Worm (Caenorhabditis elegans) whole organism, L4 larva: ENCODE results near the gene F55G7.4.
A peak's percentile ranks its signal among the peaks of the same experiment; 100 is the strongest.

Experiments used
- F26F4.8 ChIP-seq: fragments of 200-800 bp; sonication (Bioruptor generic); conservative IDR thresholded peaks from 2 replicates; pipeline ENCODE4 v1.3.6; 2022; ENCODE audit warnings: missing genetic modification characterization, missing compliant biosample characterization
- F49E8.2 ChIP-seq: sonication (generic microtip); optimal IDR thresholded peaks from 2 replicates; lab custom pipeline; 2016; ENCODE audit warnings: missing compliant biosample characterization, mild to moderate bottlenecking, missing genetic modification characterization, borderline replicate concordance
- T20F7.1 ChIP-seq: fragments of 200-800 bp; sonication (Bioruptor generic); optimal IDR thresholded peaks from 2 replicates; lab custom pipeline; 2018; ENCODE audit warnings: mild to moderate bottlenecking, missing genetic modification characterization, missing compliant biosample characterization
- T26A8.4 ChIP-seq: fragments of 200-800 bp; sonication (Bioruptor generic); IDR thresholded peaks from 2 replicates; pipeline ENCODE4 v1.3.6; 2022; ENCODE audit warnings: missing genetic modification characterization, missing compliant biosample characterization
- Y48G9A.11 ChIP-seq: fragments of 200-800 bp; sonication (Bioruptor generic); IDR thresholded peaks from 2 replicates; pipeline ENCODE4 v1.3.6; 2022; ENCODE audit warnings: missing genetic modification reagents, missing genetic modification characterization, missing compliant biosample characterization
- aha-1 ChIP-seq: fragments of 150-350 bp; peaks from one replicate; lab custom pipeline; 2014; ENCODE audit warnings: missing biosample characterization, missing genetic modification characterization
- ama-1 ChIP-seq: fragments of 150-350 bp; optimal IDR thresholded peaks from 2 replicates; lab custom pipeline; 2014; ENCODE audit warnings: inconsistent platforms, mixed read lengths
- attf-4 ChIP-seq: sonication (generic microtip); optimal IDR thresholded peaks from 3 replicates; lab custom pipeline; 2017; ENCODE audit warnings: missing biosample characterization, missing genetic modification characterization
- ceh-20 ChIP-seq: fragments of 200-800 bp; sonication (Bioruptor generic); IDR thresholded peaks from 2 replicates; pipeline ENCODE4 v1.3.6; 2022; ENCODE audit warnings: missing genetic modification reagents, missing genetic modification characterization, missing compliant biosample characterization
- ceh-44 ChIP-seq: fragments of 200-800 bp; sonication (Bioruptor generic); IDR thresholded peaks from 2 replicates; pipeline ENCODE4 v1.3.6; 2022; ENCODE audit warnings: missing genetic modification reagents, missing genetic modification characterization, missing compliant biosample characterization
- cey-2 ChIP-seq: sonication (generic microtip); optimal IDR thresholded peaks from 3 replicates; lab custom pipeline; 2017; ENCODE audit warnings: missing genetic modification characterization, mild to moderate bottlenecking, missing compliant biosample characterization, antibody characterized with exemption, borderline replicate concordance; ENCODE audit not compliant: insufficient read depth
- daf-16 ChIP-seq, 3 experiments: sonication (generic microtip); optimal IDR thresholded peaks; 2 replicates each; lab custom pipeline; 2016 to 2017; ENCODE audit warnings: missing genetic modification characterization in 3 of 3, missing genetic modification reagents in 3 of 3, mild to moderate bottlenecking in 2 of 3, missing compliant biosample characterization in 2 of 3, missing biosample characterization in 1 of 3, moderate library complexity in 1 of 3
- dmd-6 ChIP-seq: fragments of 200-800 bp; sonication (Bioruptor generic); IDR thresholded peaks from 2 replicates; pipeline ENCODE4 v1.3.6; 2022; ENCODE audit warnings: missing genetic modification reagents, missing genetic modification characterization, missing compliant biosample characterization
- duxl-1 ChIP-seq: sonication (generic microtip); optimal IDR thresholded peaks from 2 replicates; lab custom pipeline; 2016; ENCODE audit warnings: mild to moderate bottlenecking, missing genetic modification characterization, moderate library complexity, missing compliant biosample characterization; ENCODE audit not compliant: poor library complexity
- dve-1 ChIP-seq: sonication (generic microtip); optimal IDR thresholded peaks from 2 replicates; lab custom pipeline; 2017; ENCODE audit warnings: antibody characterized with exemption, mild to moderate bottlenecking, missing genetic modification characterization, missing compliant biosample characterization; ENCODE audit not compliant: insufficient read depth
- hif-1 ChIP-seq, 2 experiments: sonication (generic microtip); optimal IDR thresholded peaks; 2 replicates each; lab custom pipeline; 2016 to 2017; ENCODE audit warnings: missing compliant biosample characterization in 2 of 2, missing genetic modification characterization in 2 of 2, missing genetic modification reagents in 2 of 2, missing genotype in 2 of 2, mild to moderate bottlenecking in 1 of 2
- hlh-11 ChIP-seq: fragments of 200-800 bp; sonication (Bioruptor generic); optimal IDR thresholded peaks from 2 replicates; lab custom pipeline; 2018; ENCODE audit warnings: mild to moderate bottlenecking, missing genetic modification characterization, missing compliant biosample characterization
- hlh-30 ChIP-seq: sonication (generic microtip); optimal IDR thresholded peaks from 2 replicates; lab custom pipeline; 2017; ENCODE audit warnings: antibody characterized with exemption, mild to moderate bottlenecking, missing genetic modification characterization, missing compliant biosample characterization; ENCODE audit not compliant: insufficient read depth
- lin-1 ChIP-seq: fragments of 200-800 bp; sonication (Bioruptor generic); IDR thresholded peaks from 2 replicates; pipeline ENCODE4 v1.3.6; 2022; ENCODE audit warnings: missing genetic modification reagents, missing genetic modification characterization, missing compliant biosample characterization
- lin-38 ChIP-seq: fragments of 200-800 bp; sonication (Bioruptor generic); IDR thresholded peaks from 2 replicates; pipeline ENCODE4 v1.3.6; 2022; ENCODE audit warnings: missing genetic modification reagents, missing genetic modification characterization, missing compliant biosample characterization
- lsy-2 ChIP-seq, 2 experiments: fragments of 150-350 bp in 1 of 2; sonication (generic microtip) in 1 of 2; optimal IDR thresholded peaks; 2 replicates each; lab custom pipeline; 2014 to 2017; ENCODE audit warnings: missing biosample characterization in 2 of 2, missing genetic modification characterization in 2 of 2
- mep-1 ChIP-seq: fragments of 150-350 bp; sonication (generic microtip); optimal IDR thresholded peaks from 3 replicates; lab custom pipeline; 2014; ENCODE audit warnings: missing biosample characterization, missing genetic modification characterization
- nhr-102 ChIP-seq: sonication (generic microtip); optimal IDR thresholded peaks from 2 replicates; lab custom pipeline; 2016; ENCODE audit warnings: mild to moderate bottlenecking, missing genetic modification characterization, moderate library complexity, missing compliant biosample characterization
- nhr-25 ChIP-seq: sonication (generic microtip); optimal IDR thresholded peaks from 2 replicates; lab custom pipeline; 2017; ENCODE audit warnings: missing genetic modification characterization, mild to moderate bottlenecking, missing compliant biosample characterization, antibody characterized with exemption, moderate library complexity, borderline replicate concordance; ENCODE audit not compliant: insufficient read depth
- nhr-28 ChIP-seq: fragments of 150-350 bp; optimal IDR thresholded peaks from 2 replicates; lab custom pipeline; 2014; ENCODE audit warnings: missing biosample characterization, missing genetic modification characterization
- nhr-42 ChIP-seq: fragments of 200-800 bp; sonication (Bioruptor generic); IDR thresholded peaks from 2 replicates; pipeline ENCODE4 v1.3.6; 2022; ENCODE audit warnings: missing genetic modification characterization, missing compliant biosample characterization
- nhr-48 ChIP-seq: sonication (generic microtip); optimal IDR thresholded peaks from 2 replicates; lab custom pipeline; 2016; ENCODE audit warnings: mild to moderate bottlenecking, missing genetic modification characterization, missing compliant biosample characterization
- php-3 ChIP-seq: fragments of 200-800 bp; sonication (Bioruptor generic); IDR thresholded peaks from 2 replicates; pipeline ENCODE4 v1.3.6; 2022; ENCODE audit warnings: missing genetic modification reagents, missing genetic modification characterization, missing compliant biosample characterization
- pqm-1 ChIP-seq: sonication (generic microtip); optimal IDR thresholded peaks from 2 replicates; lab custom pipeline; 2017; ENCODE audit warnings: missing biosample characterization, missing genetic modification characterization
- saeg-2 ChIP-seq: fragments of 200-800 bp; sonication (Bioruptor generic); IDR thresholded peaks from 2 replicates; pipeline ENCODE4 v1.3.6; 2022; ENCODE audit warnings: missing genetic modification reagents, missing genetic modification characterization, missing compliant biosample characterization
- sdz-12 ChIP-seq: fragments of 200-800 bp; sonication (Bioruptor generic); optimal IDR thresholded peaks from 2 replicates; lab custom pipeline; 2018; ENCODE audit warnings: mild to moderate bottlenecking, missing genetic modification characterization, missing compliant biosample characterization
- tra-1 ChIP-seq: fragments of 200-800 bp; sonication (Bioruptor generic); IDR thresholded peaks from 2 replicates; pipeline ENCODE4 v1.3.6; 2022; ENCODE audit warnings: missing genetic modification reagents, missing genetic modification characterization, missing compliant biosample characterization
- unc-62 ChIP-seq, 3 experiments: fragments of 150-350 bp in 1 of 3; sonication (generic microtip); optimal IDR thresholded peaks in 2 of 3; peaks in 1 of 3; 1 replicate in 1 of 3; 2 replicates in 2 of 3; lab custom pipeline; 2014 to 2017; ENCODE audit warnings: missing biosample characterization in 3 of 3, missing genetic modification characterization in 3 of 3, missing genetic modification reagents in 3 of 3, missing genotype in 1 of 3
- zfp-3 ChIP-seq: fragments of 200-800 bp; sonication (Bioruptor generic); conservative IDR thresholded peaks from 2 replicates; pipeline ENCODE4 v1.3.6; 2022; ENCODE audit warnings: missing genetic modification reagents, missing genetic modification characterization, missing compliant biosample characterization

Gene F55G7.4

ce11 chrX:11967034-11967433, 39.3 kb downstream of the F55G7.4 start:
- TF ChIP-seq aha-1: peak; percentile 96
- TF ChIP-seq ama-1: peak; percentile 57
- TF ChIP-seq Y48G9A.11: no peak

DNA sequence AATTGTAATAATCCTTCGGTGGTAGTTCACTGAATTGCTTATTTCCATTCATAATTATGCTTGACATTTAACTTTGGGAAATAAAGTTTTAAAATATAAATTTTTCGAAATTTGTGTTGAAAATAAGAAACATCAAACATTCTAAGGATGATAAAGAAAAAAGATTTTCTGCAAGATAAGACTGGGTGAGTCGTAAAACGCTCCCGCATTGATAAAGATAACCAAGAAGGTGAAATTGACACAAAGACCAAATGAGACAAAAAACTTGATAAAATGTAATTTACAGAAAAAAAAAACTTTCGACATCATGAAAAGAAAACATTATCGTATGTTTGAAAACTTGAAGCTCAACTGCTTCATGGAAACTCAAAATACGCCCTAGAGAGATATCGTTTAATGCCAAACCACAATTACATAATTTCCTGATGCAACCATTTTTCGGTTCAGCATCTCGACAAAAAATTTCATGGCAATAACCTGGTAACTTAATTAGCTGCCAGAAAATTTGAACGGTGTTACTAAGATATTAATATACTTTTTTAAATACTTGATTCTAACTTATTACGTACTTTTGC, 40.4 kb downstream of the F55G7.4 start:
- TF ChIP-seq F49E8.2 (tag; lab: Kevin White, UChicago): no peak
- peak; percentile 61 for TF ChIP-seq tra-1 (GFP tag; lab: Robert Waterston, UW)
- TF ChIP-seq unc-62 (GFP tag; optimal IDR thresholded peaks at IDR 0.05 in 1 of 2; lab: Kevin White, UChicago): peak in 1 of 2 experiments; percentile 70
- TF ChIP-seq unc-62 (tag; optimal IDR thresholded peaks at IDR 0.05; lab: Kevin White, UChicago): no peak
- TF ChIP-seq php-3 (GFP tag; lab: Robert Waterston, UW): peak; percentile 83
- 0 out of 2 replicates have a peak, but pooled peaks have one; percentile 19 for TF ChIP-seq saeg-2 (GFP tag; lab: Robert Waterston, UW)
- 0 out of 2 replicates have a peak, but pooled peaks have one; percentile 29 for TF ChIP-seq lin-38
- TF ChIP-seq ama-1: peak; percentile 15
- no peak for TF ChIP-seq sdz-12
- no peak for TF ChIP-seq cey-2 (tag; lab: Kevin White, UChicago)
- TF ChIP-seq mep-1 (tag; lab: Kevin White, UChicago): peak; percentile 21
- TF ChIP-seq lin-1 (GFP tag; lab: Robert Waterston, UW): peak; percentile 16
- TF ChIP-seq attf-4 (tag; lab: Kevin White, UChicago): no peak
- peak in 1 of 2 experiments; percentile 65 for TF ChIP-seq hif-1 (tag; optimal IDR thresholded peaks at IDR 0.05; lab: Kevin White, UChicago)
- peak; percentile 81 for TF ChIP-seq dve-1 (tag; lab: Kevin White, UChicago)
- TF ChIP-seq duxl-1 (tag; lab: Kevin White, UChicago): peak; percentile 12
- TF ChIP-seq nhr-42: peak; percentile 31; the same call in 1 of the 2 replicates
- no peak; the same call in 1 of the 2 replicates for TF ChIP-seq T26A8.4 (GFP tag; lab: Robert Waterston, UW)
- TF ChIP-seq lsy-2 (tag; optimal IDR thresholded peaks at IDR 0.05; lab: Kevin White, UChicago): peak in 1 of 2 experiments; percentile 20
- TF ChIP-seq aha-1: peak; percentile 46
- TF ChIP-seq dmd-6: peak; percentile 77
- peak; percentile 81 for TF ChIP-seq nhr-28 (tag; lab: Kevin White, UChicago)
- peak; percentile 56 for TF ChIP-seq hlh-11
- TF ChIP-seq Y48G9A.11: 0 out of 2 replicates have a peak, but pooled peaks have one; percentile 43
- no peak for TF ChIP-seq daf-16 (GFP tag; optimal IDR thresholded peaks at IDR 0.05; lab: Kevin White, UChicago)
- peak; percentile 80 for TF ChIP-seq daf-16 (tag; optimal IDR thresholded peaks at IDR 0.05; lab: Kevin White, UChicago)
- TF ChIP-seq nhr-25 (tag; lab: Kevin White, UChicago): peak; percentile 6
- TF ChIP-seq nhr-48 (tag; lab: Kevin White, UChicago): peak; percentile 7
- peak; percentile 26 for TF ChIP-seq nhr-102 (tag; lab: Kevin White, UChicago)
- peak; percentile 78 for TF ChIP-seq pqm-1
- TF ChIP-seq T20F7.1: no peak
- no peak for TF ChIP-seq ceh-44 (GFP tag; lab: Robert Waterston, UW)
- TF ChIP-seq F26F4.8 (GFP tag; lab: Robert Waterston, UW): no peak
- TF ChIP-seq zfp-3 (GFP tag; lab: Robert Waterston, UW): peak; percentile 84

DNA sequence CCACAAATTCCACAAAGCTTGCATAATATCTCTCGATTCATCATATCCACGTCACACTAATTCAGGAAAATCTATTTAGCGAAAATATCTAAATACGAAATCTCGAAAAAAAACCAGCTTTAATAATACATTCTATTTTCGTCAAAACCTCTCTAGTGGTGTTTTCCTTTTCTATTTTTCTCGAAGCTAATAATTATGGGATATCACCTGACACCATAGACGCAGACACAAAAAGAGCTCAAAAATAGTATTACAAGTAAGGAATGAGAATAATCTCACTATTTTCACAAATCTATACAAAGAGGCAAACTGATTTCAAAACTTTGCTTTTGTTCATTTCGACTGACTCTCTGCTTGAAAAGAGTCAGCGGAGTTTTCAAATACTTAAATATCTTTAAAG, 41.4 kb downstream of the F55G7.4 start:
- TF ChIP-seq ceh-20 (no peak), hlh-30 (tag; lab: Kevin White, UChicago) (peak; percentile 3)
- TF ChIP-seq, all 104 proteins: peak for 1
